Fruit fly (Drosophila melanogaster): Measurements from ENCODE around the gene Hmgcl.
A peak's percentile ranks its signal among the peaks of the same experiment; 100 is the strongest.

Hmgcl gene

dm6 chr2L:7005489-7005888, 45.3 kb downstream of the Hmgcl start (continued):
- TF ChIP-seq CG7786 (GFP tag; optimal IDR thresholded peaks at IDR 0.05) = no peak
- no peak for TF ChIP-seq sisA (GFP tag; IDR thresholded peaks at IDR 0.05)
- TF ChIP-seq CG10366 (GFP tag; IDR thresholded peaks at IDR 0.05) = no peak
- no peak for TF ChIP-seq H15 (GFP tag; IDR thresholded peaks at IDR 0.05)
- no peak for TF ChIP-seq tna (GFP tag; IDR thresholded peaks at IDR 0.05; ENCODE audit: partially characterized antibody)
- no peak for TF ChIP-seq zfh2 (GFP tag; optimal IDR thresholded peaks at IDR 0.05)
- no peak for TF ChIP-seq CG6765 (GFP tag; optimal IDR thresholded peaks at IDR 0.05)
- TF ChIP-seq p53 (GFP tag; optimal IDR thresholded peaks at IDR 0.05) = no peak
- TF ChIP-seq fd3F (GFP tag; optimal IDR thresholded peaks at IDR 0.05) = no peak
- TF ChIP-seq CG16779 (GFP tag; IDR thresholded peaks at IDR 0.05) = no peak
- TF ChIP-seq CG3065 (GFP tag; optimal IDR thresholded peaks at IDR 0.05) = no peak
- TF ChIP-seq CG7271 (tag; optimal IDR thresholded peaks at IDR 0.05) = no peak
- TF ChIP-seq Hr39 (optimal IDR thresholded peaks at IDR 0.05) = no peak
- TF ChIP-seq shn (GFP tag; optimal IDR thresholded peaks at IDR 0.05) = no peak
- TF ChIP-seq CG2875 (GFP tag; optimal IDR thresholded peaks at IDR 0.05) = no peak
- TF ChIP-seq ash1 (GFP tag; optimal IDR thresholded peaks at IDR 0.05) = no peak
- peak; percentile 1 for TF ChIP-seq Blimp-1 (GFP tag; optimal IDR thresholded peaks at IDR 0.05)
- TF ChIP-seq so (GFP tag; IDR thresholded peaks at IDR 0.05) = no peak

- TF ChIP-seq CG14441 (GFP tag; IDR thresholded peaks at IDR 0.05) = no peak
- TF ChIP-seq ci (GFP tag; IDR thresholded peaks at IDR 0.05) = 0 out of 3 replicates have a peak, but pooled peaks have one; percentile 22
- 0 out of 3 replicates have a peak, but pooled peaks have one; percentile 80 for TF ChIP-seq CG2199 (GFP tag; IDR thresholded peaks at IDR 0.05)
- TF ChIP-seq NfI (GFP tag; optimal IDR thresholded peaks at IDR 0.05) = no peak
- TF ChIP-seq pros (GFP tag; optimal IDR thresholded peaks at IDR 0.05) = peak; percentile 25
- TF ChIP-seq Blimp-1 (GFP tag; optimal IDR thresholded peaks at IDR 0.05) = peak; percentile 86
- no peak for TF ChIP-seq CG9797 (GFP tag; optimal IDR thresholded peaks at IDR 0.05)
- TF ChIP-seq en (GFP tag; optimal IDR thresholded peaks at IDR 0.05) = no peak
- TF ChIP-seq ham (GFP tag; IDR thresholded peaks at IDR 0.05) = no peak
- 0 out of 4 replicates have a peak, but pooled peaks have one; percentile 37 for TF ChIP-seq chinmo (GFP tag; IDR thresholded peaks at IDR 0.05; ENCODE audit: partially characterized antibody)
- TF ChIP-seq da (GFP tag; optimal IDR thresholded peaks at IDR 0.05) = no peak
- TF ChIP-seq CG33557 (GFP tag; optimal IDR thresholded peaks at IDR 0.05) = no peak
- no peak for TF ChIP-seq Awh (GFP tag; IDR thresholded peaks at IDR 0.05)
- TF ChIP-seq CG30431 (GFP tag; optimal IDR thresholded peaks at IDR 0.05) = no peak
- TF ChIP-seq sens (GFP tag) = peak; percentile 44
- TF ChIP-seq D (optimal IDR thresholded peaks at IDR 0.05) = no peak
- no peak for TF ChIP-seq D (GFP tag; optimal IDR thresholded peaks at IDR 0.05)
- peak; percentile 31 for TF ChIP-seq bigmax (GFP tag; optimal IDR thresholded peaks at IDR 0.05)
- peak; percentile 74 for TF ChIP-seq CG4360 (GFP tag; IDR thresholded peaks at IDR 0.05)
- no peak for TF ChIP-seq Meics (GFP tag; optimal IDR thresholded peaks at IDR 0.05)
Observed at dm6 chr2L:7007564-7007963, 47.4 kb downstream of the Hmgcl start.

- TF ChIP-seq CG17385 (GFP tag; optimal IDR thresholded peaks at IDR 0.05) = no peak
- no peak for TF ChIP-seq ap (GFP tag; IDR thresholded peaks at IDR 0.05)
- no peak for TF ChIP-seq CG2120 (GFP tag; optimal IDR thresholded peaks at IDR 0.05)
- TF ChIP-seq Med (GFP tag) = peak; percentile 60
- peak; percentile 43 for TF ChIP-seq nom (GFP tag; optimal IDR thresholded peaks at IDR 0.05)
- no peak for TF ChIP-seq cwo (GFP tag; optimal IDR thresholded peaks at IDR 0.05)
- peak; percentile 77 for TF ChIP-seq D (optimal IDR thresholded peaks at IDR 0.05)
- TF ChIP-seq D (GFP tag; optimal IDR thresholded peaks at IDR 0.05) = no peak
- 0 out of 3 replicates have a peak, but pooled peaks have one; percentile 16 for TF ChIP-seq z (GFP tag; IDR thresholded peaks at IDR 0.05)
- TF ChIP-seq hbn (GFP tag; IDR thresholded peaks at IDR 0.05; ENCODE audit: partially characterized antibody) = 0 out of 2 replicates have a peak, but pooled peaks have one; percentile 21
- TF ChIP-seq ATbp (GFP tag; optimal IDR thresholded peaks at IDR 0.05) = no peak
- no peak for TF ChIP-seq Ets97D (GFP tag; optimal IDR thresholded peaks at IDR 0.05)
- no peak for TF ChIP-seq MBD-R2 (GFP tag; IDR thresholded peaks at IDR 0.05)
- TF ChIP-seq CG14667 (GFP tag; IDR thresholded peaks at IDR 0.05) = no peak
- no peak for TF ChIP-seq usp (GFP tag; optimal IDR thresholded peaks at IDR 0.05)
- TF ChIP-seq eyg (GFP tag; optimal IDR thresholded peaks at IDR 0.05) = no peak
Observed at dm6 chr2L:7009807-7010470, 49.8 kb downstream of the Hmgcl start, which contains the start of gene uif. uif (minus strand) TSS chr2L:7010359.
